Worm (Caenorhabditis elegans): ENCODE data around the gene F21A3.2.

DNA sequence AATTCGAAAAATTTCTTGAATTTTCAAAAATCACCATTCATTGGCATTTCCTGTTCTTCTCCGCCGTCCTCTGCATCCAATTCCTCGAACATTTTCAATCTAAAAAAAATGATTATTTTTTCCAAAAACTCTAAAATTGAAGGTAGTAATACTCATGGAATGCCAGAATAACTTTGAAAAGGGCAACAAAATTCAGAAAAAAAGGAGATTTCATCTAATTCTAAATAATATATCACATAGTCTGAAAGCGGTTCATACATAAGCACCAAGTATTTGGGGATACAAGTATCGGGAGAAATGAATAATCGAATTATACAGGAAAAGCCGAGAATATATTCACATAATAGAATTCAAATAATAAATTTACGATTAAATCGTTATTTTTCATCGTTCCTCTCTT lies 41.5 kb upstream of the F21A3.2 start, which contains the start of gene mdt-28:
- TF ChIP-seq ztf-23 (GFP tag; IDR thresholded peaks at IDR 0.05) (no peak), flt-1 (GFP tag; IDR thresholded peaks at IDR 0.05) (no peak), ref-1 (GFP tag; conservative IDR thresholded peaks at IDR 0.05) (no peak), tab-1 (GFP tag; IDR thresholded peaks at IDR 0.05) (no peak), klf-2 (GFP tag; conservative IDR thresholded peaks at IDR 0.05) (no peak)
